Worm (Caenorhabditis elegans): ENCODE data around the gene R02D5.1.

The R02D5.1 gene

ce11 chrV:14480533-14480932, 27.5 kb upstream of the R02D5.1 start:
- no peak for TF ChIP-seq ces-1 (GFP tag; optimal IDR thresholded peaks at IDR 0.05)
- no peak for TF ChIP-seq nhr-11 (tag; optimal IDR thresholded peaks at IDR 0.05)
- no peak for TF ChIP-seq dsc-1 (tag; optimal IDR thresholded peaks at IDR 0.05)
- TF ChIP-seq egl-27 (tag; optimal IDR thresholded peaks at IDR 0.05) = no peak
- TF ChIP-seq hpl-2 (GFP tag; optimal IDR thresholded peaks at IDR 0.05) = no peak
- no peak for TF ChIP-seq ets-5 (GFP tag; IDR thresholded peaks at IDR 0.05)

DNA sequence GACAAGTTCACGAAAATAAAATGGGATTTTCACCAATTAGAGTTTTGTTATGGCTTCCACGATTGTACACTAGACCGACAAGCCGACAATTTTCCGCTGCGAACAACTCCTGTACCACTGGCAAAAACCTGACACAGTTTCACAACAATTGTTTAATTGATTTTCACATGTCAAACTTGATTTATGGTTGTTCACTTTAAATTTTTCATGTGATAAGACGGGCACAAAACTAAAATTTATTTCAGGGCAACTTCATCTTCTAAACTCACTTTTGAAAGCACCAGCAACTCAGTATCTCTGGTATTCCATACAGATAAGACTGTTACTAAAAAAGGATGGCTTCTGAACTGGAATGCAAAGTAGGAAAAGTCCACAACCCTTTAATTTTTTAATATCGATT, 26.6 kb upstream of the R02D5.1 start, which contains the start of gene R02D5.7:
Gene R02D5.7 (minus strand): TSS at position 101 of the 400 bp plus-strand sequence.
- TF ChIP-seq ces-1 (GFP tag; optimal IDR thresholded peaks at IDR 0.05) (no peak), zag-1 (tag; optimal IDR thresholded peaks at IDR 0.05) (no peak), ceh-82 (tag; optimal IDR thresholded peaks at IDR 0.05) (no peak), ceh-88 (GFP tag; IDR thresholded peaks at IDR 0.05) (no peak), ets-5 (GFP tag; IDR thresholded peaks at IDR 0.05) (no peak), unc-30 (tag; optimal IDR thresholded peaks at IDR 0.05) (no peak), egl-27 (tag; optimal IDR thresholded peaks at IDR 0.05) (no peak), aly-2 (tag; optimal IDR thresholded peaks at IDR 0.05) (no peak), egl-13 (tag; optimal IDR thresholded peaks at IDR 0.05) (no peak), F16B12.6 (tag; optimal IDR thresholded peaks at IDR 0.05) (no peak), fkh-4 (tag; optimal IDR thresholded peaks at IDR 0.05; ENCODE audit: borderline replicate concordance) (no peak), nhr-84 (tag; optimal IDR thresholded peaks at IDR 0.05) (no peak), ceh-63 (GFP tag; optimal IDR thresholded peaks at IDR 0.05) (no peak), lin-13 (GFP tag; optimal IDR thresholded peaks at IDR 0.05) (no peak), nhr-237 (tag; optimal IDR thresholded peaks at IDR 0.05) (no peak), fkh-10 (GFP tag; optimal IDR thresholded peaks at IDR 0.05) (no peak), lsy-2 (tag; optimal IDR thresholded peaks at IDR 0.05) (no peak), pqm-1 (tag; optimal IDR thresholded peaks at IDR 0.05) (no peak)

- no peak for TF ChIP-seq dsc-1 (tag; optimal IDR thresholded peaks at IDR 0.05)
- TF ChIP-seq ama-1 (optimal IDR thresholded peaks at IDR 0.05) = no peak
- no peak for TF ChIP-seq F16B12.6 (tag; optimal IDR thresholded peaks at IDR 0.05)
- no peak for TF ChIP-seq tlp-1 (tag; optimal IDR thresholded peaks at IDR 0.05)
- no peak for TF ChIP-seq rnt-1 (tag; optimal IDR thresholded peaks at IDR 0.05)
- no peak for TF ChIP-seq aly-2 (tag; optimal IDR thresholded peaks at IDR 0.05)
- no peak for TF ChIP-seq unc-98 (GFP tag; IDR thresholded peaks at IDR 0.05)
- TF ChIP-seq nhr-85 (tag) = no peak
- no peak for TF ChIP-seq nhr-28 (tag; optimal IDR thresholded peaks at IDR 0.05)
- TF ChIP-seq mdl-1 (tag; optimal IDR thresholded peaks at IDR 0.05) = no peak
- TF ChIP-seq hlh-17 (GFP tag; optimal IDR thresholded peaks at IDR 0.05; ENCODE audit: borderline replicate concordance) = no peak
- no peak for TF ChIP-seq egl-27 (tag; optimal IDR thresholded peaks at IDR 0.05)
- TF ChIP-seq ces-1 (GFP tag; optimal IDR thresholded peaks at IDR 0.05) = no peak
Measured at ce11 chrV:14481987-14482386, 26.1 kb upstream of the R02D5.1 start, which contains the start of gene R02D5.10. Gene R02D5.10 (plus strand): TSS chrV:14482287.

- TF ChIP-seq dpl-1 (GFP tag; optimal IDR thresholded peaks at IDR 0.05) = no peak
- TF ChIP-seq ces-1 (GFP tag; optimal IDR thresholded peaks at IDR 0.05) = no peak
- peak; percentile 34 for TF ChIP-seq elt-2 (tag; optimal IDR thresholded peaks at IDR 0.05)
Measured at ce11 chrV:14482728-14483210, 25.3 kb upstream of the R02D5.1 start, which contains the start of gene R02D5.3. Gene R02D5.3 (plus strand): TSS chrV:14483160.

DNA sequence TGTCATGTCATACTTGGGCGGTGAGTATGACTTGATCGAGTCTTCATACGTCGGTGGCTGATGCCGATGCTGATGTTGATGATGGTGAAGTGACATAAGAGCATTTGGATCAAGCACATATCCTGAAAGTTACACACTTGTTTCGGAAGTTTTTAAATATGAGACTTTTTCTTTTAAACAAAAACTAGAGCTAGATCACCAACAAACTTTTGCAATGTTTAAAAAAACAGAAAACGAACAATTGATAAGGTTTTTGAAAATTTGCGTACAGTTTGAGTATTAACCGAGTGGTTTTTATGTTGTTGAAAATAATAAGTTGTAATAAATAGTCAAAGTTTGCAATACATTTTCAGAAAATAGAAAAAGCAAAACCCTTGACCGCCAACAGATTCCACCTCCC, 23.5 kb upstream of the R02D5.1 start, which contains the start of gene R02D5.4:
Gene R02D5.4 (minus strand): TSS at position 101 of the 400 bp plus-strand sequence.
- TF ChIP-seq fos-1 (tag; optimal IDR thresholded peaks at IDR 0.05) = no peak
- TF ChIP-seq efl-3 (GFP tag; optimal IDR thresholded peaks at IDR 0.05) = no peak
- TF ChIP-seq sup-37 (GFP tag; optimal IDR thresholded peaks at IDR 0.05) = no peak
- TF ChIP-seq ceh-63 (GFP tag; optimal IDR thresholded peaks at IDR 0.05) = no peak
- TF ChIP-seq swsn-7 (tag; optimal IDR thresholded peaks at IDR 0.05) = no peak
- no peak for TF ChIP-seq dsc-1 (tag; optimal IDR thresholded peaks at IDR 0.05)
- TF ChIP-seq egl-27 (tag; optimal IDR thresholded peaks at IDR 0.05) = no peak
- TF ChIP-seq lin-13 (GFP tag; optimal IDR thresholded peaks at IDR 0.05) = no peak
- TF ChIP-seq tbx-2 (tag; optimal IDR thresholded peaks at IDR 0.05) = no peak
- no peak for TF ChIP-seq nhr-12 (tag; optimal IDR thresholded peaks at IDR 0.05)
